Worm (Caenorhabditis elegans): ENCODE results near the gene vrk-1.

DNA sequence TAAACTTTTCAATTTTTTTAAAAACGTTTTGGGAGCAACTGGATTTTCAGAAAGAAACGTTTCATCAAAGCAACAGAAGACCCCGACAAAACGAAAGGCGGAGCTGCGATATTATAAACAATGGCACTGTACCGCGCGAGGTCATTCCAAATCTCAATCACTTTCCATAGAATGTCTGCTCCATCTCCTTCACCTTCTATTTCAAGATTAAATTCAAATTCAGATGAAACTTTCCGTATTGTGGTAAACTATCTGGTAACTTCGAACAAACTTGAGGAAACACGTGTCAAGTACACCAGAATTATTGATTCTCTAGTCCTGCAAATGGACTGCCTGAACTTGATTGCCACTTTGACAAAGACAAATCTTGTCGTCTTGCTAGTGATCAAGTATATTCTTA lies 19.0 kb downstream of the vrk-1 start, which contains the start of gene F28B12.6:
- TF ChIP-seq W03F9.2 (tag; optimal IDR thresholded peaks at IDR 0.05): no peak
- no peak for TF ChIP-seq dao-5 (tag; optimal IDR thresholded peaks at IDR 0.05)

All from whole organism, L4/young adult.